Fruit fly (Drosophila melanogaster) whole organism, embryonic: ENCODE measurements around the gene CG43800.
A peak's percentile ranks its signal among the peaks of the same experiment; 100 is the strongest.

Experiments
- Adf1 ChIP-seq: fragments of 200-800 bp; sonication (Bioruptor generic); IDR thresholded peaks from 2 replicates; pipeline ENCODE4 v1.3.6; 2022; ENCODE audit warnings: missing biosample characterization, missing genetic modification characterization
- Atf6 ChIP-seq: fragments of 200-800 bp; sonication (Bioruptor generic); IDR thresholded peaks from 2 replicates; pipeline ENCODE4 v1.3.6; 2022; ENCODE audit warnings: missing biosample characterization, missing genetic modification characterization
- BEAF-32 ChIP-seq: fragments of 200-800 bp; sonication (Bioruptor generic); optimal IDR thresholded peaks from 3 replicates; lab custom pipeline; 2017; ENCODE audit warnings: missing biosample characterization, missing genetic modification characterization, mild to moderate bottlenecking, moderate library complexity, missing genetic modification reagents
- CG10274 ChIP-seq: fragments of 200-800 bp; sonication (Bioruptor generic); optimal IDR thresholded peaks from 3 replicates; lab custom pipeline; 2017; ENCODE audit warnings: missing biosample characterization, mild to moderate bottlenecking, missing genetic modification characterization
- CG10565 ChIP-seq: fragments of 200-800 bp; sonication (Bioruptor generic); optimal IDR thresholded peaks from 3 replicates; lab custom pipeline; 2016; ENCODE audit warnings: missing biosample characterization, mild to moderate bottlenecking, missing genetic modification characterization
- CG14965 ChIP-seq: fragments of 200-800 bp; sonication (Bioruptor generic); optimal IDR thresholded peaks from 2 replicates; lab custom pipeline; 2016; ENCODE audit warnings: missing biosample characterization, missing genetic modification characterization, borderline replicate concordance
- CG15696 ChIP-seq: fragments of 200-800 bp; sonication (Bioruptor generic); optimal IDR thresholded peaks from 2 replicates; lab custom pipeline; 2019; ENCODE audit warnings: missing biosample characterization, mild to moderate bottlenecking, missing genetic modification characterization, moderate library complexity
- CG1602 ChIP-seq: fragments of 200-800 bp; sonication (Bioruptor generic); optimal IDR thresholded peaks from 3 replicates; lab custom pipeline; 2016; ENCODE audit warnings: missing biosample characterization, missing genetic modification characterization
- CG17829 ChIP-seq: fragments of 200-800 bp; optimal IDR thresholded peaks from 2 replicates; lab custom pipeline; 2019; ENCODE audit warnings: missing biosample characterization, mild to moderate bottlenecking, missing genetic modification characterization, moderate library complexity
- CG18011 ChIP-seq: fragments of 200-800 bp; sonication (Bioruptor generic); optimal IDR thresholded peaks from 2 replicates; lab custom pipeline; 2017; ENCODE audit warnings: missing biosample characterization, missing genetic modification characterization, mild to moderate bottlenecking, moderate library complexity, missing genotype
- CG2678 ChIP-seq: fragments of 200-800 bp; sonication (Bioruptor generic); optimal IDR thresholded peaks from 3 replicates; lab custom pipeline; 2019; ENCODE audit warnings: missing biosample characterization, mild to moderate bottlenecking, missing genetic modification characterization, moderate library complexity
- CG32767 ChIP-seq: fragments of 200-800 bp; sonication (Bioruptor generic); IDR thresholded peaks from 2 replicates; pipeline ENCODE4 v1.3.6; 2022; ENCODE audit warnings: missing biosample characterization, missing genetic modification characterization
- CG3838 ChIP-seq: fragments of 200-800 bp; sonication (Bioruptor generic); optimal IDR thresholded peaks from 3 replicates; lab custom pipeline; 2016; ENCODE audit warnings: missing biosample characterization, missing genetic modification characterization
- CG43689 ChIP-seq: fragments of 200-800 bp; sonication (Bioruptor generic); IDR thresholded peaks from 2 replicates; pipeline ENCODE4 v1.3.6; 2022; ENCODE audit warnings: missing biosample characterization, missing genetic modification characterization
- CG4854 ChIP-seq: fragments of 200-800 bp; sonication (Bioruptor generic); optimal IDR thresholded peaks from 2 replicates; lab custom pipeline; 2016; ENCODE audit warnings: missing biosample characterization, missing genetic modification characterization, inconsistent platforms
- CG6272 ChIP-seq: fragments of 200-800 bp; sonication (Bioruptor generic); IDR thresholded peaks from 2 replicates; pipeline ENCODE4 v1.3.6; 2022; ENCODE audit warnings: missing biosample characterization, missing genetic modification characterization
- CG6689 ChIP-seq: fragments of 200-800 bp; sonication (Bioruptor generic); IDR thresholded peaks from 2 replicates; pipeline ENCODE4 v1.3.6; 2022; ENCODE audit warnings: missing biosample characterization, missing genetic modification characterization
- CG7357 ChIP-seq: fragments of 200-800 bp; sonication (Bioruptor generic); IDR thresholded peaks from 3 replicates; pipeline ENCODE4 v1.3.6; 2022; ENCODE audit warnings: missing biosample characterization, missing genetic modification characterization
- CG7987 ChIP-seq: fragments of 200-800 bp; sonication (Bioruptor generic); optimal IDR thresholded peaks from 2 replicates; lab custom pipeline; 2018; ENCODE audit warnings: missing biosample characterization, mild to moderate bottlenecking, missing genetic modification characterization, moderate library complexity
- CG8089 ChIP-seq: fragments of 200-800 bp; sonication (Bioruptor generic); optimal IDR thresholded peaks from 3 replicates; lab custom pipeline; 2016; ENCODE audit warnings: missing biosample characterization, missing genetic modification characterization
- CG8478 ChIP-seq: fragments of >200 bp; optimal IDR thresholded peaks from 2 replicates; lab custom pipeline; 2018
- CG9437 ChIP-seq: fragments of 200-800 bp; sonication (Bioruptor generic); optimal IDR thresholded peaks from 2 replicates; lab custom pipeline; 2018; ENCODE audit warnings: missing biosample characterization, mild to moderate bottlenecking, missing genetic modification characterization
- Chrac-16 ChIP-seq: fragments of 200-800 bp; sonication (Bioruptor generic); optimal IDR thresholded peaks from 3 replicates; lab custom pipeline; 2016; ENCODE audit warnings: missing biosample characterization, missing genetic modification characterization
- CkIIα-i1 ChIP-seq: fragments of 200-800 bp; sonication (Bioruptor generic); IDR thresholded peaks from 2 replicates; pipeline ENCODE4 v1.3.6; 2022; ENCODE audit warnings: missing biosample characterization, missing genetic modification characterization
- H15 ChIP-seq: fragments of 200-800 bp; sonication (Bioruptor generic); IDR thresholded peaks from 3 replicates; pipeline ENCODE4 v1.3.6; 2022; ENCODE audit warnings: missing biosample characterization, missing genetic modification characterization
- HLH3B ChIP-seq: fragments of 200-800 bp; sonication (Bioruptor generic); IDR thresholded peaks from 2 replicates; pipeline ENCODE4 v1.3.6; 2022; ENCODE audit warnings: missing biosample characterization, missing genetic modification characterization
- Max ChIP-seq: fragments of 200-800 bp; sonication (Bioruptor generic); optimal IDR thresholded peaks from 2 replicates; lab custom pipeline; 2016; ENCODE audit warnings: missing biosample characterization, mild to moderate bottlenecking, missing genetic modification characterization
- NC2α ChIP-seq: fragments of 200-800 bp; sonication (Bioruptor generic); optimal IDR thresholded peaks from 2 replicates; lab custom pipeline; 2016; ENCODE audit warnings: missing biosample characterization, missing genetic modification characterization
- Nf-YC ChIP-seq: fragments of 200-800 bp; optimal IDR thresholded peaks from 3 replicates; lab custom pipeline; 2019; ENCODE audit warnings: missing biosample characterization, mild to moderate bottlenecking, missing genetic modification characterization, moderate library complexity
- Sin3A ChIP-seq: fragments of >200 bp; optimal IDR thresholded peaks from 2 replicates; lab custom pipeline; 2018
- Sox102F ChIP-seq: fragments of 200-800 bp; sonication (Bioruptor generic); optimal IDR thresholded peaks from 2 replicates; lab custom pipeline; 2018; ENCODE audit warnings: missing biosample characterization, mild to moderate bottlenecking, missing genetic modification characterization, moderate library complexity
- Stat92E ChIP-seq, 3 experiments: fragments of >200 bp in 2 of 3; fragments of 200-800 bp in 1 of 3; sonication (Bioruptor generic) in 1 of 3; optimal IDR thresholded peaks; 2 replicates each; lab custom pipeline; 2017 to 2019; ENCODE audit warnings: missing biosample characterization in 3 of 3, missing genetic modification characterization in 3 of 3, mild to moderate bottlenecking in 1 of 3, moderate library complexity in 1 of 3
- TFAM ChIP-seq: fragments of 200-800 bp; sonication (Bioruptor generic); optimal IDR thresholded peaks from 2 replicates; lab custom pipeline; 2017; ENCODE audit warnings: missing biosample characterization, missing genetic modification characterization, inconsistent platforms
- bowl ChIP-seq: fragments of 200-800 bp; sonication (Bioruptor generic); IDR thresholded peaks from 2 replicates; pipeline ENCODE4 v1.3.6; 2022; ENCODE audit warnings: missing biosample characterization, missing genetic modification characterization
- btn ChIP-seq: fragments of 200-800 bp; sonication (Bioruptor generic); optimal IDR thresholded peaks from 2 replicates; lab custom pipeline; 2016; ENCODE audit warnings: missing biosample characterization, missing genetic modification characterization
- cg ChIP-seq: fragments of 200-800 bp; sonication (Bioruptor generic); optimal IDR thresholded peaks from 3 replicates; lab custom pipeline; 2019; ENCODE audit warnings: missing biosample characterization, mild to moderate bottlenecking, missing genetic modification characterization, moderate library complexity
- ci ChIP-seq: fragments of 200-800 bp; sonication (Bioruptor generic); IDR thresholded peaks from 3 replicates; pipeline ENCODE4 v1.3.6; 2022; ENCODE audit warnings: missing biosample characterization, missing genetic modification characterization
- crol ChIP-seq: fragments of 200-800 bp; sonication (Bioruptor generic); IDR thresholded peaks from 2 replicates; pipeline ENCODE4 v1.3.6; 2022; ENCODE audit warnings: missing biosample characterization, missing genetic modification characterization
- dan ChIP-seq: fragments of 200-800 bp; sonication (Bioruptor generic); IDR thresholded peaks from 2 replicates; pipeline ENCODE4 v1.3.6; 2022; ENCODE audit warnings: missing biosample characterization, missing genetic modification characterization
- dysf ChIP-seq: fragments of 200-800 bp; sonication (Bioruptor generic); IDR thresholded peaks from 3 replicates; pipeline ENCODE4 v1.3.6; 2022; ENCODE audit warnings: missing biosample characterization, missing genetic modification characterization
- hb ChIP-seq: fragments of 200-800 bp; sonication (Bioruptor generic); IDR thresholded peaks from 3 replicates; pipeline ENCODE4 v1.3.6; 2022; ENCODE audit warnings: missing biosample characterization, missing genetic modification characterization; ENCODE audit not compliant: partially characterized antibody
- hth ChIP-seq: fragments of >200 bp; optimal IDR thresholded peaks from 2 replicates; lab custom pipeline; 2017; ENCODE audit warnings: inconsistent platforms
- jumu ChIP-seq: fragments of 200-800 bp; sonication (Bioruptor generic); optimal IDR thresholded peaks from 3 replicates; lab custom pipeline; 2016; ENCODE audit warnings: missing biosample characterization, missing genetic modification characterization
- lmd ChIP-seq: fragments of 200-800 bp; sonication (Bioruptor generic); IDR thresholded peaks from 2 replicates; pipeline ENCODE4 v1.3.6; 2022; ENCODE audit warnings: missing biosample characterization, missing genetic modification characterization
- mld ChIP-seq: fragments of 200-800 bp; sonication (Bioruptor generic); IDR thresholded peaks from 3 replicates; pipeline ENCODE4 v1.3.6; 2022; ENCODE audit warnings: missing biosample characterization, missing genetic modification characterization; ENCODE audit not compliant: partially characterized antibody
- oc ChIP-seq: fragments of 200-800 bp; sonication (Bioruptor generic); optimal IDR thresholded peaks from 2 replicates; lab custom pipeline; 2018; ENCODE audit warnings: missing biosample characterization, mild to moderate bottlenecking, missing genetic modification characterization, moderate library complexity
- rib ChIP-seq: fragments of 200-800 bp; sonication (Bioruptor generic); IDR thresholded peaks from 2 replicates; pipeline ENCODE4 v1.3.6; 2022; ENCODE audit warnings: missing biosample characterization, missing genetic modification characterization
- seq ChIP-seq: fragments of 200-800 bp; sonication (Bioruptor generic); IDR thresholded peaks from 2 replicates; pipeline ENCODE4 v1.3.6; 2022; ENCODE audit warnings: missing biosample characterization, missing genetic modification characterization
- sqz ChIP-seq: fragments of 200-800 bp; sonication (Bioruptor generic); optimal IDR thresholded peaks from 3 replicates; lab custom pipeline; 2018; ENCODE audit warnings: missing biosample characterization, mild to moderate bottlenecking, missing genetic modification characterization
- vnd ChIP-seq: fragments of 200-800 bp; sonication (Bioruptor generic); IDR thresholded peaks from 3 replicates; pipeline ENCODE4 v1.3.6; 2022; ENCODE audit warnings: missing biosample characterization, missing genetic modification characterization; ENCODE audit not compliant: partially characterized antibody
- wdn ChIP-seq: fragments of 200-800 bp; sonication (Bioruptor generic); IDR thresholded peaks from 2 replicates; pipeline ENCODE4 v1.3.6; 2022; ENCODE audit warnings: missing biosample characterization, missing genetic modification characterization
- zfh1 ChIP-seq: fragments of 200-800 bp; sonication (Bioruptor generic); IDR thresholded peaks from 3 replicates; pipeline ENCODE4 v1.3.6; 2022; ENCODE audit warnings: missing biosample characterization, missing genetic modification characterization

CG43800 gene

DNA sequence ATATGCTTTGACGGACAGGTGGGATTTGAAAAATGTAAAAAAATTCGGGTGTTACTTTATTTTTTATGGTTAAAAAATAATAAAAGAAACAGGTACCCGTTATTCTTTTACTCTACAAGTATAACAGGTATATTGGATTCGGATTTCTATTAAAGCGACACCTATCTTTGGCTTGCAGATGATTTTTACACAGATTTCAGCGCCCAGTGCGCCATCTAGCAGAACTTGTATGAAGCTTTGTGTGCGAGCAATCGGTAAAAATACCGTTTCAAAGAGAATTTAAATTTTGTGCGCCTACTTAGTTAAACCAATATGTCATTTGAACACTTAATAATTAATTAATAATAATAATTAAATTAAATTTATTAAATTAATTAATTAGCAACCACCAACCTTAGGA lies 25.5 kb upstream of the CG43800 start (continued):
- peak; percentile 38 for TF ChIP-seq CG8089 (GFP tag; lab: Kevin White, UChicago)
- TF ChIP-seq lmd (GFP tag; lab: Robert Waterston, UW) = peak; percentile 45; the same call in 1 of the 2 replicates
- TF ChIP-seq CG17829 (tag; lab: Kevin White, UChicago) = peak; percentile 67
- no peak for TF ChIP-seq jumu (GFP tag; lab: Kevin White, UChicago)
- TF ChIP-seq zfh1 = peak; percentile 64; the same call in 2 of the 3 replicates
- no peak for TF ChIP-seq NC2α
- TF ChIP-seq dysf = peak; percentile 74; the same call in 2 of the 3 replicates
- no peak for TF ChIP-seq hb (GFP tag; lab: Robert Waterston, UW)
- TF ChIP-seq CG15696 = peak; percentile 65
- TF ChIP-seq Chrac-16 = peak; percentile 55
- no peak for TF ChIP-seq CG8478
- TF ChIP-seq CG9437 (GFP tag; lab: Kevin White, UChicago) = no peak
- peak; percentile 15; the same call in 1 of the 2 replicates for TF ChIP-seq CG6272 (GFP tag; lab: Robert Waterston, UW)
- no peak for TF ChIP-seq HLH3B (GFP tag; lab: Robert Waterston, UW)
- TF ChIP-seq Max (GFP tag; lab: Kevin White, UChicago) = no peak
- no peak for TF ChIP-seq Sin3A (lab: Kevin White, UChicago)
- TF ChIP-seq dan (GFP tag; lab: Robert Waterston, UW) = no peak
- TF ChIP-seq CG43689 = no peak
- peak; percentile 81 for TF ChIP-seq ci (GFP tag; lab: Robert Waterston, UW)
- TF ChIP-seq Nf-YC (tag; lab: Kevin White, UChicago) = peak; percentile 27
- TF ChIP-seq Adf1 (GFP tag; lab: Robert Waterston, UW) = 0 out of 2 replicates have a peak, but pooled peaks have one; percentile 8
- TF ChIP-seq CG4854 = peak; percentile 34
- TF ChIP-seq cg = no peak
- no peak for TF ChIP-seq rib (GFP tag; lab: Robert Waterston, UW)
- TF ChIP-seq CG18011 (GFP tag; lab: Kevin White, UChicago) = no peak
- TF ChIP-seq CG10565 (GFP tag; lab: Kevin White, UChicago) = no peak
- no peak for TF ChIP-seq CG3838 (GFP tag; lab: Kevin White, UChicago)
- 0 out of 2 replicates have a peak, but pooled peaks have one; percentile 17 for TF ChIP-seq CG6689 (GFP tag; lab: Robert Waterston, UW)
- peak; percentile 59 for TF ChIP-seq CG1602 (GFP tag; lab: Kevin White, UChicago)
- no peak for TF ChIP-seq TFAM (GFP tag; lab: Kevin White, UChicago)
- no peak for TF ChIP-seq Stat92E (GFP tag; optimal IDR thresholded peaks at IDR 0.05; lab: Kevin White, UChicago)
- no peak for TF ChIP-seq CkIIα-i1 (GFP tag; lab: Robert Waterston, UW)
- TF ChIP-seq CG14965 (GFP tag; lab: Kevin White, UChicago) = no peak
- no peak for TF ChIP-seq CG7357 (GFP tag; lab: Robert Waterston, UW)
- TF ChIP-seq Atf6 (GFP tag; lab: Robert Waterston, UW) = no peak; the same call in 1 of the 2 replicates
- TF ChIP-seq btn (GFP tag; lab: Kevin White, UChicago) = no peak
- no peak for TF ChIP-seq bowl
- no peak for TF ChIP-seq vnd (GFP tag; lab: Robert Waterston, UW)
- peak; percentile 54 for TF ChIP-seq CG7987 (GFP tag; lab: Kevin White, UChicago)
- peak; percentile 65 for TF ChIP-seq Sox102F (GFP tag; lab: Kevin White, UChicago)
- TF ChIP-seq crol (GFP tag; lab: Robert Waterston, UW) = no peak
- TF ChIP-seq seq = no peak
- peak; percentile 55; the same call in 1 of the 3 replicates for TF ChIP-seq H15 (GFP tag; lab: Robert Waterston, UW)
- no peak for TF ChIP-seq mld
- no peak for TF ChIP-seq oc
- TF ChIP-seq hth (lab: Kevin White, UChicago) = no peak
- no peak for TF ChIP-seq CG10274 (GFP tag; lab: Kevin White, UChicago)
- TF ChIP-seq wdn = no peak
- TF ChIP-seq BEAF-32 (GFP tag; lab: Kevin White, UChicago) = no peak
- TF ChIP-seq CG2678 = peak; percentile 25
- TF ChIP-seq sqz = no peak
- no peak for TF ChIP-seq CG32767
